Worm (Caenorhabditis elegans) whole organism, L4/young adult: ENCODE measurements around the gene egas-1.
A peak's percentile ranks its signal among the peaks of the same experiment; 100 is the strongest.

ENCODE experiments used
- W03F9.2 ChIP-seq: fragments of 150-350 bp; optimal IDR thresholded peaks from 2 replicates; lab custom pipeline; 2014; ENCODE audit warnings: missing biosample characterization, missing genetic modification characterization
- dao-5 ChIP-seq: sonication (generic microtip); optimal IDR thresholded peaks from 2 replicates; lab custom pipeline; 2016; ENCODE audit warnings: missing genotype, missing genetic modification characterization, moderate library complexity, missing compliant biosample characterization
- him-1 ChIP-seq: sonication (generic microtip); optimal IDR thresholded peaks from 2 replicates; lab custom pipeline; 2016; ENCODE audit warnings: missing genotype, missing genetic modification reagents, missing genetic modification characterization, missing compliant biosample characterization

egas-1 gene

DNA sequence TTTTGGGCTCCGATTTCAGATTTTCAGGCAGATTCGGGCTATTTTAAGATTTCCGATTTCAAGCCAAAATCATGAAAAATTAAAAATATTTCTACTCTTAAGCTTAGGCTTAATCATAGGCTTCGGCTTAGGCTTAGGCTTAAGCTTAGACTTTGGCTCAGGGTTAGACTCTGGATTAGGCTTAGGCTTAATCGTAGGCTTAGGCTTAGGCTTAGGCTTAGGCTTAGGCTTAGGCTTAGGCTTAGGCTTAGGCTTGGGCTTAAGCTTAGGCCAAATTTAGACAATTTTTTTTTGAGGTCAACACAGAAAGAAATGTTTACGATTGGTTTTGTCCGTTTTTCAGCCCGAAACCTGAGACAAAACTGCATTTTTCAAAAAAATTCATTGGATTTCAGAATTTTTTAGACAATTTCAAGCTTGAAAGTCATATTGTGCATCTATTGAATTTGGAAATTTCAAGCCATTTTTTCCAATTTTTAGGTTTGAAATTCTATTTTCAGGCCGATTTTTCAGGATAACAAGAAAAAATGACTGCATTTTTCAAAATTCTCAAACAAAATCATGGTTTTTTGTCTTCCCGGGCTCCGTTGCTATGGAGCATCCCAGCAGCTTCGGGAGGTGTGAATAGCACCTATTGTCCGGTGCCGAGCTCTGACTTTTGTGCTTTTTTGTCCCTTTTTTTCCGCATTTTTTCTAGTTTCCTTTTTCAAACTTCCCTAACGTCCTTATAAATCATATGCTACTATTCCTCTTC is at the start of gene egas-1:
Gene egas-1 (plus strand): TSS at position 704 of the 754 bp plus-strand sequence.
- TF ChIP-seq him-1 (tag; lab: Kevin White, UChicago), result no peak
- no peak for TF ChIP-seq W03F9.2 (tag; lab: Kevin White, UChicago)

DNA sequence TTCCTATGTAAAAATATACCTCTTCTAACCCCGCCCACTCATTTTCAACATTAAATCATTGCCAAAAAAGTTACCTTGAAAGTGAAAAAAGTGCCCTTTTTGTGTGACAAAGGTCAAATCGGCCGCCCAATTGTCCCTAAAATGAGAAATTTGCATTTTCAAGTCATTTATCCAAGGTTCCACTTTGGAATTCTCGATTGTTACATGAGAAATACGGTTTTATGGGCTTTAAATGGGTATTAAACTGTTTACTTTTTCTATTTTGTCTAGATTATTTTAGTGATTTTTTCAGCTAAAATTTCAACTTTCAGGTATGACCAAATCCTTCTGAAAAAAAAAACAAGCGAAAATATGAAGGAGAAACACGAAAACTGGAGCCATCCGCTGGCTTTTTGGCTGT is 47.7 kb upstream of the egas-1 start, which contains the start of gene grdn-1:
Gene grdn-1 (plus strand): TSS at position 301 of the 400 bp plus-strand sequence.
- TF ChIP-seq dao-5 (tag; lab: Kevin White, UChicago), result no peak
- TF ChIP-seq W03F9.2 (tag; lab: Kevin White, UChicago), result no peak
- TF ChIP-seq him-1 (tag; lab: Kevin White, UChicago), result no peak

DNA sequence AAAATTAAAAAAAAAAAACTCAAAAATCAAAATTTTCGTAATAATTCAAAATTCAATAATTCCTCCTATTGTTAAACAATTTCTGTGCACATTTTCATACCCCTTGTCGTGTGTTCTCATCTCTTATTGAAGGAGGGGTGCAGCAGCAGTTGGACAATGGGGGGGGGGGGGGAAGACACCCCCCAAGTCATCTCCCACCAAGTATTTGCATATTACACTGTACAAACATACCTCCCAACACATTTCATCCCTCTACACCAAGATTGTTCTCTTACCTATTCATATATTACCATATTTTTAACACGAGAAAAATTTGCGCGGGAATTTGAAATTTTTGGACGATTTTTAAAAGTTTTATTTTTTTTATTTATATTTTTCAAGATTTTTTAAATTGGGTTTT is 43.9 kb upstream of the egas-1 start:
- TF ChIP-seq dao-5 (tag; lab: Kevin White, UChicago) (no peak), him-1 (tag; lab: Kevin White, UChicago) (no peak), W03F9.2 (tag; lab: Kevin White, UChicago) (no peak)

DNA sequence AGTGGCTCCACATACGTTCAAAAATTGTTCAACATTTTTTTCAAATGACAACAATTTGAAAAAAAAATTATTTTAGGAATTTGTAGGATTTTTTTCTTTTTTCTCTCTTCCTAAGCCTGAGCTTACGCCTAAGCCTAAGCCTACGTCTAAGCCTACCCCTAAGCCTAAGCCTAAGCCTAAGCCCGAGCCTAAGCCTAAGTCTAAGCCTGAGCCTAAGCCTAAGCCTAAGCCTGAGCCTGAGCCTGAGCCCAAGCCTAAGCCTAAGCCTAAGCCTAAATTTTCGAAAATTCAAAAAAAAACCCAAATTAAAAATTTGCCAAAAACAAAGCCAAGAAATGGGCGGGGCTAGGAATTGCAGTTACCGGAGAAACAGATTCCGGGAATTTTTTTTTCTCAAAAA is 42.3 kb upstream of the egas-1 start:
- TF ChIP-seq dao-5 (tag; lab: Kevin White, UChicago) (no peak), W03F9.2 (tag; lab: Kevin White, UChicago) (no peak), him-1 (tag; lab: Kevin White, UChicago) (no peak)

DNA sequence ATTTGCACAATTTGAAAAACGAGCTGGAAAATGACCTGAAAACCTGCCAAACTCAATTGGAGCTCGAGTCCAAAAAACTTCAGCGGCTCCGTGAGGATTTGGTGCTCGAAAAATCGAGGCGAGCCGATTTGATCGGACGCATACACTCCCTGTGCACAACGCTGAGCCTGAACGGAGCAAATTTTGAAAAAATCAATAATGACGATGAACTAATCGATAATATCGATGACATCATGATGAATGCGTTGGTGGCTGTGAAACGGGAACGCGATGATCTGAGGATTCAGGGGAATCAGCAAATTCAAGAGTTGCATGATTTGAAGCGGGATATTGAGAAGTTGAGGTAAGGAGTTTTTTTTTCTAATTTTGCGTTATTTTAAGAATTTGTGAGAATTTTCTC is 34.6 kb upstream of the egas-1 start:
- no peak for TF ChIP-seq dao-5 (tag; lab: Kevin White, UChicago)
- no peak for TF ChIP-seq him-1 (tag; lab: Kevin White, UChicago)
- TF ChIP-seq W03F9.2 (tag; lab: Kevin White, UChicago), result no peak

DNA sequence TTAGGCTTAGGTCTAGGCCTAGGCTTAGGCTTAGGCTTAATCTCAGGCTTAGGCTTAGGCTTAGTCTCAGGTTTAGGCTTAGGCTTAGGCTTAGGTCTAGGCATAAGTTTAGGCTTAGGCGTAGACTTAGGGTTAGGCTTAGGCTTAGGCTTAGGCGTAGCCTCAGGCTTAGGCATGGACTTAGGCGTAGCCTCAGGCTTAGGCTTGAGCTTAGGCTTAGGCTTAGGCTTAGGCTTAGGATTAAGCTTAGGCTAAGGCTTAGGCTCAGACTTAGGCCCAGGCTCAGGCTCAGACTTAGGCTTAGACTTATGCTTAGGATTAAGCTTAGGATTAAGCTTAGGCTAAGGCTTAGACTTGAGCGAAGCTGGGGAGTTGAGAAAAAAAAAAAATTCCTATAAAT is 26.9 kb upstream of the egas-1 start:
- no peak for TF ChIP-seq W03F9.2 (tag; lab: Kevin White, UChicago)
- no peak for TF ChIP-seq dao-5 (tag; lab: Kevin White, UChicago)
- TF ChIP-seq him-1 (tag; lab: Kevin White, UChicago), result no peak

DNA sequence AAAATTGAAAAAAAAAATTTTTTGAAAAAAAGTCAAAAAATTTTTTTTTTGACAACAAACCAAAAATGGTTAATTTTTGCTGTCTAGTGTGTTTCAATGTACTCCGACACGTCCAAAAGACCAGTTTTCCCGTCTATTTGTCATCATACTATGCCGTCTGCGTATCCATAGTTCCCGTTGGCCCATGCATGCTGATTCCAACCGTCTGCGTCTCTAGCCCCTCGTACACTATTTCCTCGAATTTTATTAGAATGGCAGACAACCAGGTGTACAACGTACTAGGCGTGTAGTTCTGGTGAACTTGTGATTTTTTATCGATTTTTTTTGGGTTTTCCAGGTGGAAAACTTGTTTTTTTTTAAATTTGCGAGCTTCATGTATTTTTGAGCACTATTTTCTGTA is 25.6 kb upstream of the egas-1 start:
- TF ChIP-seq W03F9.2 (tag; lab: Kevin White, UChicago) (peak; percentile 30), dao-5 (tag; lab: Kevin White, UChicago) (no peak), him-1 (tag; lab: Kevin White, UChicago) (no peak)

DNA sequence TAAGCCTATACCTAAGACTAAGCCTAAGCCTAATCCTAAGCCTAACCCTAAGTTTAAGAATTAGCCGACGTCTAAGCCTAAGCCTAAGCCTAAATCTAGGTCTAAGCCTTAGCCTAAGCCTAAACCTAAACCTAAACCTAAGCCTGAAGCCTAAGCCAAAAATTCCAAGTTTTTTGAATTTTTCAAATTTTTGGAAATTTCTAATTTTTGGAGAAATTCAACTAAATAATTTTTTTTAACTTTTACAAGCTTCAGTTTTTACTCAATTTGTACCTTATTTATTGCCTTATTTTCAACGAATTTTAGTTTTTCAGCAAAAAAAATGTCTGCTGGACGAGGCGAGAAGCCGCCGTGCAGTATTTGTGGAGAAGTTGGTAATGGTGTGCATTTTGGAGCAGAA is 23.8 kb upstream of the egas-1 start, which contains the start of gene nhr-70:
Gene nhr-70 (plus strand): TSS at position 301 of the 400 bp plus-strand sequence.
- TF ChIP-seq him-1 (tag; lab: Kevin White, UChicago) (no peak), dao-5 (tag; lab: Kevin White, UChicago) (no peak), W03F9.2 (tag; lab: Kevin White, UChicago) (no peak)

DNA sequence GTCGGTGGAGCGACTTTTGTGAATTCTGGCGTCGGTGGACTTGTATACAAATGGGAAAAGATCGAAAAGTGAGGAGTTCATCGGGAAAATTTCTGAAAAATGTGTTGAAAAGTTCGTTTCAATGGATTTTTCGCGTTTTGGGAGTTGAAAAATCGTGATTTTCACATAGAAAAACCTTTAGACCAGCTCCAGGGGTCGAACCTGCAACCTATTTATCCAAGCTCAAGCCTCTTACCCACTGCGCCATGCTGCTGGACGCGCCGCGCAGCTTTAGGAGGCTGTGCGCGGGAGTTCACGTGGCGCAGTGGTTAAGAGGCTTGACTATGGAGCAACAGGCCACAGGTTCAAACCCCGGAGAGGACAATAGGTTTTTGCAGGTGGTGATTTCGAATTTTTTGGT is 17.6 kb upstream of the egas-1 start, which contains the start of gene Y69H2.1:
Gene Y69H2.1 (minus strand): TSS at position 101 of the 400 bp plus-strand sequence.
- TF ChIP-seq him-1 (tag; lab: Kevin White, UChicago) (no peak), W03F9.2 (tag; lab: Kevin White, UChicago) (no peak), dao-5 (tag; lab: Kevin White, UChicago) (no peak)

DNA sequence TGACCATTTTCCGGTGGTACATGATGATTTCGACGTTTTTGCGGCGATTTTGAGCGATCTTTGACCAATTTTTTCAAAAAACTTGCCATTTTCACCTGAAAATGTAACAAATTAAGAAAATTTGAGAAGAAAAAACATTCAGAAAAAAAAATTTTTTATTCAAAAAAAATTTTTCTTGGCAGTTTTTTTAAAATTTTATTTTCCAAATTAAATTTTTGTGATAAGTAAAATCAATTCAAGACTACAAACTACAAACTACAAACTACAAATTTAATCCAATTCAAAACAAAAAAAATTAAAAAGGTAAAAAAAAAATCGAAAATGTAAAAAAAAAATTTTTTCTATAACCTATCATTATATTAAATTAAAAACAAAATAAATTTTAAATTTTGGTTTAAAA is 13.3 kb upstream of the egas-1 start, which contains the start of gene Y69H2.15:
Gene Y69H2.15 (minus strand): TSS at position 101 of the 400 bp plus-strand sequence.
- TF ChIP-seq W03F9.2 (tag; lab: Kevin White, UChicago), result no peak
- TF ChIP-seq dao-5 (tag; lab: Kevin White, UChicago), result no peak
- no peak for TF ChIP-seq him-1 (tag; lab: Kevin White, UChicago)

DNA sequence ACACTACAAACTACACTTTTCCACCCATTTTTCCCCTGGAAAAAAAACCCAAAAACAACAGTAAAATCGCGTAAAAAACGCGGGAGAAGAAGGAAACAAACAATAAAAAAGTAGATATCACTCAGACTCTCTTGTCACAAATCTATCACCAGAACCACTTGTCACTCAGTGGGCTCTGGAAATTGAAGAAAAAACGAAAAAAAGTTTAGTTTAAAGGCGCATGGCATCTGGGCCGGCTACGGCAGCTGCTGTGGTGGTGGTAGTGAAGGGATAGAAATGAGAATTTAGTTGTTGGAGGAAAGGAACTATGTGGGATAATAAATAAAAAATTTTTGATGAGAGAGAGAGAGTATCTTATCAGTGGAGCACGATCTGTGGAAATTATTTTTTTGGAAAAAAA is 12.7 kb upstream of the egas-1 start:
- TF ChIP-seq W03F9.2 (tag; lab: Kevin White, UChicago) (no peak), dao-5 (tag; lab: Kevin White, UChicago) (no peak)

DNA sequence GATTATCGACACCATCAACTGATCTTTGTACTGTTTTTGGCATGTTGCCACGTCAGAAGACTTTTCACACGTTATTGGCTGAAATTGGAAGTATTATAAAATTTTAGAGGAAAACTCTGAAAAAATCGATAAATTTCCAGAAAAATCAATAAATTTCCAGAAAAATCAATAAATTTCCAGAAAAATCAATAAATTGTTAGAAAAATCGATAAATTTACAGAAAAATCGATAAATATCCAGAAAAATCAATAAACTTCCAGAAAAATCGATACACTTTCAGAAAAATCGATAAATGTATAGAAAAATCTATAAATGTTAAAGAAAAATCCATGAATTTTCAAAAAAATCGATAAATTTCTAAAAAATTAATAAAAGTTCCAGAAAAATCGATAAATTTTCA is 11.2 kb upstream of the egas-1 start:
- TF ChIP-seq W03F9.2 (tag; lab: Kevin White, UChicago) (no peak), him-1 (tag; lab: Kevin White, UChicago) (no peak), dao-5 (tag; lab: Kevin White, UChicago) (no peak)

DNA sequence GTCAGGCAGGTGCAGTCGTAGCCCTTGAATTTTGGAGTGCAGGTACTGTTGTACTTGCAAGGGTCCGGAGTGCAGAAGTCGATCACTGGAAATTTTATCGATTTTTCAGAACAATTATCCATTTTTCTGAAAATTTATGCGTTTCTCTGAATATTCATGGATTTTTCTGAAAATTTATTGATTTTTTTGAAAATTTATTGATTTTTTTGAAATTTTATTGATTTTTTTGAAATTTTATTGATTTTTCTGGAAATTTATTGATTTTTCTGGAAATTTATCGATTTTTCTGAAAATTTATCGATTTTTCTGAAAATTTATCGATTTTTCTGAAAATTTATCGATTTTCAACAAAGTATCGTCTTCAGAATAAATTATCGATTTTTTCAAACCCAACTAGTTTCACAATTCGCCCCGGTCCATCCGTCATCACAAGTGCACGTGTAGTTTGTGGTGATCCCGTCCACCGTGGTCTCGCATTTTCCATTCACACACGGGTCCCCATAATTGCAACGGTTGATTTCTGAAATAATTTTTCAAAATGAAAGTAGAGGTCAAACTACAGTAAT is 8.1 kb upstream of the egas-1 start:
- TF ChIP-seq dao-5 (tag; lab: Kevin White, UChicago) (no peak), him-1 (tag; lab: Kevin White, UChicago) (no peak), W03F9.2 (tag; lab: Kevin White, UChicago) (no peak)
